Worm (Caenorhabditis elegans) whole organism, midembryonic: Measurements from ENCODE around the gene F39G3.2.

ENCODE experiments used
- T22C8.4 ChIP-seq: fragments of 200-800 bp; sonication (Bioruptor generic); IDR thresholded peaks from 2 replicates; pipeline ENCODE4 v1.3.6; 2022; ENCODE audit warnings: missing genetic modification characterization, missing compliant biosample characterization
- cog-1 ChIP-seq: sonication (generic microtip); optimal IDR thresholded peaks from 2 replicates; lab custom pipeline; 2016; ENCODE audit warnings: missing genetic modification characterization, missing compliant biosample characterization
- flt-1 ChIP-seq: fragments of 200-800 bp; sonication (Bioruptor generic); IDR thresholded peaks from 2 replicates; pipeline ENCODE4 v1.3.6; 2022; ENCODE audit warnings: missing genetic modification characterization, missing compliant biosample characterization
- klf-2 ChIP-seq: fragments of 200-800 bp; sonication (Bioruptor generic); conservative IDR thresholded peaks from 2 replicates; pipeline ENCODE4 v1.3.6; 2022; ENCODE audit warnings: missing genetic modification reagents, missing genetic modification characterization, missing compliant biosample characterization
- med-1 ChIP-seq: sonication (generic microtip); optimal IDR thresholded peaks from 2 replicates; lab custom pipeline; 2017; ENCODE audit warnings: missing genetic modification characterization, mild to moderate bottlenecking, missing compliant biosample characterization, antibody characterized with exemption, missing genetic modification reagents; ENCODE audit not compliant: insufficient read depth
- ref-1 ChIP-seq: fragments of 200-800 bp; sonication (Bioruptor generic); conservative IDR thresholded peaks from 2 replicates; pipeline ENCODE4 v1.3.6; 2022; ENCODE audit warnings: missing genetic modification reagents, missing genetic modification characterization, missing compliant biosample characterization
- tab-1 ChIP-seq: fragments of 200-800 bp; sonication (Bioruptor generic); IDR thresholded peaks from 2 replicates; pipeline ENCODE4 v1.3.6; 2022; ENCODE audit warnings: missing genetic modification characterization, missing compliant biosample characterization
- ztf-23 ChIP-seq: fragments of 200-800 bp; sonication (Bioruptor generic); IDR thresholded peaks from 2 replicates; pipeline ENCODE4 v1.3.6; 2022; ENCODE audit warnings: missing genetic modification reagents, missing genetic modification characterization, missing compliant biosample characterization
- ztf-29 ChIP-seq: fragments of 200-800 bp; sonication (Bioruptor generic); IDR thresholded peaks from 2 replicates; pipeline ENCODE4 v1.3.6; 2022; ENCODE audit warnings: missing genetic modification reagents, missing genetic modification characterization, missing compliant biosample characterization

The F39G3.2 gene

DNA sequence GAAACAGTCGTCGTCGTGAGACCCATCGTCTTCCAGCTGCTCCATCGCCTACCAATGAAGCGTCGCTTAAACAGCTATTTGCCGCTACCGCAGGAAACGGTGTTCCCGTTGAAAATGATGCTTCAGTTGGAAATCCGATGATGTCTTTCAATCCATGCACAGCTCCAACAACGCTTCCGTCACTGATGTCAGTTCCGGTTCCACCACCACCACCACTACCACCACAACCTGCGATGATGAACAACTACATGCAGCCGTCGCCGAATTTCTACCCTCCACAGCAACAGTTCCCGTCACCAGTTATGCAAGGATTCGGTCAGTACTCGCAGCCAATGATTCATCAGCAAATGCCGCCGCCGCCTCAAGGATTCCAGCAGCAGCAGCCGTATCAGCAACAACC, 3.7 kb upstream of the F39G3.2 start:
- TF ChIP-seq T22C8.4 (GFP tag; lab: Robert Waterston, UW): no peak
- TF ChIP-seq ztf-29: no peak
- TF ChIP-seq tab-1 (GFP tag; lab: Robert Waterston, UW): no peak
- TF ChIP-seq klf-2 (GFP tag; lab: Robert Waterston, UW): no peak
- no peak for TF ChIP-seq cog-1 (tag; lab: Kevin White, UChicago)
- TF ChIP-seq ztf-23 (GFP tag; lab: Robert Waterston, UW): no peak
- no peak for TF ChIP-seq flt-1 (GFP tag; lab: Robert Waterston, UW)
- no peak for TF ChIP-seq med-1 (GFP tag; lab: Kevin White, UChicago)
- no peak for TF ChIP-seq ref-1 (GFP tag; lab: Robert Waterston, UW)

DNA sequence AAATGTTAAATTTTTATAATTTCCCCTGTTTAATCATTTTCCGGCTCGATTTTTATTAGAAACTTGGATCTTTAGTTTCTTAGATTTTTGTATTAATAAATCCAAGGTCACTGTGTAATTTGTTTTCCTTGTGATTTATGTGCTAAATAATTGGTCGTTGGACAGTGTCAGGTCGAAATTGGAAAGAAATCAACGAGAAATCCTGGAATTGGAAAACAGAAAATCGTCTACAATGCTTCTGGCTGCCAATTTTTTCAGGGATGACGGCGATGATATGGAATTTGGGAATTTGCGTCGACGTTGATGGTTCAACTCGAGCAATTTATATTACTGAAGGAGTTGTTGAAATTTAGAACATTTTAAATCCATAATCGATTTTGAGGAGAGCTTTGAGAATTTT, 3.0 kb upstream of the F39G3.2 start:
- TF ChIP-seq tab-1 (GFP tag; lab: Robert Waterston, UW) (no peak), ref-1 (GFP tag; lab: Robert Waterston, UW) (no peak), klf-2 (GFP tag; lab: Robert Waterston, UW) (no peak), ztf-23 (GFP tag; lab: Robert Waterston, UW) (no peak), flt-1 (GFP tag; lab: Robert Waterston, UW) (no peak), T22C8.4 (GFP tag; lab: Robert Waterston, UW) (no peak), med-1 (GFP tag; lab: Kevin White, UChicago) (no peak), ztf-29 (no peak)

DNA sequence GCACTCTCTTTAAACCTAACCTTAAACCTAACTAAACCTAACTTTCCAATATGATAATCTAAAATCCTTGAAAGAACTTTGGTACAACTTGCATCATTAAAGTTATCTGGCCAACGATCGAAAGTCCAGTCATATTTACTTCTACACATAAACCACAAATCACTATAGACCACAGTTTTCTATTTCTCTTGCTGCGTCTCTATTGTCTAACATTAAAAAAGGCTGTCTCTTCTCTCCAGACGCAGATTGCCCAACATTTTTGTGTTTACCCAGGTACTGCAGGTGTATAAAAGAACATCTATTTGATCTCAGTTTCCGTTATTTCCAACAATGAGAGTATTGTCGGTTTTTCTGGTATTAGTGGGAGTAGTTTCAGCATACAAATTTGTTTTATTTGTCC, 4.6 kb downstream of the F39G3.2 start, which contains the start of gene ugt-61:
Gene ugt-61 (plus strand): TSS at position 233 of the 400 bp plus-strand sequence.
- TF ChIP-seq klf-2 (GFP tag; lab: Robert Waterston, UW) (no peak), tab-1 (GFP tag; lab: Robert Waterston, UW) (no peak), flt-1 (GFP tag; lab: Robert Waterston, UW) (no peak), T22C8.4 (GFP tag; lab: Robert Waterston, UW) (no peak), cog-1 (tag; lab: Kevin White, UChicago) (no peak), med-1 (GFP tag; lab: Kevin White, UChicago) (no peak), ztf-23 (GFP tag; lab: Robert Waterston, UW) (no peak), ref-1 (GFP tag; lab: Robert Waterston, UW) (no peak), ztf-29 (no peak)

DNA sequence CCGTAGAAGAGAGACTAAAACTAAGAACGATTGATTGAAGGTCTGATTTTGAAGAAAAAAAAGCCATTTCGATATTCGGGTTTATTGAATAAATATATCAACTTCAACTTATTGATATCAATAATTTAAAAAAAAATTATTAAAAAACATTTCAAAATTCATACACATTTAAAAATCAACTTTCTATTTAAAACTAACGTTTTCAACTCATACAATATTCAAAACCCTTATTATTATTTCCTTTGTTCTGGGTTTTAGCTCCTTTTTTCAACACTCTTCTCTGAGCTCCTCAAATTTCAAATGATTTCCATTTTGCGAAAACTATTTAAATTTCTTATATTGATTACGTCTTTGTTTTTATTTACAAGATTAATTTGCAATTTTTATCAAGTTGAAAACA, 7.6 kb downstream of the F39G3.2 start, which contains the start of gene C18G1.7:
Gene C18G1.7 (plus strand): TSS at position 301 of the 400 bp plus-strand sequence.
- TF ChIP-seq ref-1 (GFP tag; lab: Robert Waterston, UW): no peak
- no peak for TF ChIP-seq med-1 (GFP tag; lab: Kevin White, UChicago)
- TF ChIP-seq T22C8.4 (GFP tag; lab: Robert Waterston, UW): no peak
- TF ChIP-seq flt-1 (GFP tag; lab: Robert Waterston, UW): no peak
- no peak for TF ChIP-seq ztf-23 (GFP tag; lab: Robert Waterston, UW)
- TF ChIP-seq ztf-29: no peak
- no peak for TF ChIP-seq cog-1 (tag; lab: Kevin White, UChicago)
- TF ChIP-seq klf-2 (GFP tag; lab: Robert Waterston, UW): no peak
- TF ChIP-seq tab-1 (GFP tag; lab: Robert Waterston, UW): no peak

DNA sequence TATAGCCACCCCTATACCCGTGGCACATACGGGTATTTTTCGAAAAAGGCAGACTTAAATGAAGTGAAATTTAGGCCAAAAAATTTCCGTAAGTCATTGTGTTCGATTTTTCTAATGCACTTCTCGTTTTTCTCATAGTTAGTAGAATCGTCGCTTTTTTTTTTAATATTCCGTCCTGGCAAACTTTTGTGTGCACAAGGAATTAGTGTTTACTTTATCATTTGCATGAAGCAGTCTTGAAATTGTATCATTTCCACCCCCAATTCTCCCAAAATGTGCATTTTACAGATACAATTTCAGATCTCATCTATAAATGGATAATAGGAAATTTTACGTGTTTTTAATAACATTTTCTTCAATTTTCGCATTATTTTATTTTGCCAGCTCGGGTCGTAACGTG, 12.7 kb downstream of the F39G3.2 start, which contains the start of gene C18G1.6:
Gene C18G1.6 (plus strand): TSS at position 301 of the 400 bp plus-strand sequence.
- TF ChIP-seq tab-1 (GFP tag; lab: Robert Waterston, UW) (no peak), ztf-29 (no peak)

ce11 chrV:4754123-4754522, 16.5 kb downstream of the F39G3.2 start, which contains the start of gene hil-4:
TSS of gene hil-4 (plus strand) at chrV:4754313.
- TF ChIP-seq T22C8.4 (GFP tag; lab: Robert Waterston, UW) (no peak), ztf-29 (no peak), ztf-23 (GFP tag; lab: Robert Waterston, UW) (no peak), flt-1 (GFP tag; lab: Robert Waterston, UW) (no peak)

DNA sequence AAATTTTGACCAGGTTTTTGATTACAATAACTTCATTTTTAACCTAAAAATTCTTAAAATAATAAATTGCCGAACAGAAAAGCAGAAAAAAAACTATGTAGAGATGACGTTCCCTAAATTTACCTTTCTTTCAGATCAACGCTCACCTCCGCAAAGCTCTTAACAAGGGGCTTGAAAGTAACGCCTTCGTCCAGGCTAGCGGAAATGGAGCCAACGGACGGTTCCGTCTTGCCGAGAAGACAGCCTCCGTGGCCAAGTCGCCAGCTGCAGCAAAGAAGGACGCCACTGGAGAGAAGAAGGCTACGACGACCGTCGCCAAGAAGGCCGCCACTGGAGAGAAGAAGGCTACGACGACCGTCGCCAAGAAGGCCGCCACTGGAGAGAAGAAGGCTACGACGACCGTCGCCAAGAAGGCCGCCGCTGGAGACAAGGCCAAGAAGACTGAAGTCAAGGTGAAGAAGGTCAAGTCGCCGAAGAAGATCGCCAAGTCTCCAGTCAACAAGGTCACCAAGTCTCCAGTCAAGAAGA, 17.1 kb downstream of the F39G3.2 start:
- TF ChIP-seq tab-1 (GFP tag; lab: Robert Waterston, UW) (no peak), cog-1 (tag; lab: Kevin White, UChicago) (no peak), flt-1 (GFP tag; lab: Robert Waterston, UW) (no peak), ref-1 (GFP tag; lab: Robert Waterston, UW) (no peak), ztf-29 (no peak)

DNA sequence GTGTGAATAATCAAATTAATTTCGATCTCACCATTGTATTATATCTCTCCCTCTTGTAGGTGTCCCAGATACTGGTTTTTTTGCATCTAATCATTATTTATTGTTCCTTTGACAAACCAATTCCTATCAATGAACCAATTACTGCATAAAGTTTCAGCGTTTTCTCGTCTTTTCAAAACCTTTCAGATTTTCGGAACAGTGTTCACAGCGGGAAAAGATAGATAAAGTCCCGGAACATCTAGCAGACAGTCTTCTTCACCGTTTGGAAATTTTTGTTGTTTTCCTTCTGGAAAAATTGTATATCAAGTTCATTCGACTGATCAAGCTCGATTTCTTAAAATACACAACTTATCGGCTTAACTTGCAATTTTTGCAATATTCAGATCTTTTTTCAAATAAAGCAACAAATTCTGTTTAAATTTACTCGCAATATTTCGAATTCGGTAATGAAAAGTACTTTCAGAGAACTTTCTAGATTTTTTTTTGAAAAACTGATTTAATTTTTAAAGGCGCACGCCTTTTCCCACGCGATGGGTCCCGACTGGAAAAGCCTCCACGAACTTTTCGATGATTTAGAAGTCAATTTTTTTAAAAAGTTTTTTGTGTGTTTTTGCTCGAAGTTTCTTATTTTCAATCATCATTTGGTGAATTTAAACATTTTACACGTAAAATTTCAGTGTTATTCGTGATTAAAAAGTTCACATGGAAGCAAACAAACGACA, 17.8 kb downstream of the F39G3.2 start, which contains the start of gene pgl-3:
Gene pgl-3 (plus strand): TSS at position 672 of the 722 bp plus-strand sequence.
- TF ChIP-seq med-1 (GFP tag; lab: Kevin White, UChicago) (no peak), ref-1 (GFP tag; lab: Robert Waterston, UW) (no peak), flt-1 (GFP tag; lab: Robert Waterston, UW) (no peak), T22C8.4 (GFP tag; lab: Robert Waterston, UW) (no peak), klf-2 (GFP tag; lab: Robert Waterston, UW) (no peak)

DNA sequence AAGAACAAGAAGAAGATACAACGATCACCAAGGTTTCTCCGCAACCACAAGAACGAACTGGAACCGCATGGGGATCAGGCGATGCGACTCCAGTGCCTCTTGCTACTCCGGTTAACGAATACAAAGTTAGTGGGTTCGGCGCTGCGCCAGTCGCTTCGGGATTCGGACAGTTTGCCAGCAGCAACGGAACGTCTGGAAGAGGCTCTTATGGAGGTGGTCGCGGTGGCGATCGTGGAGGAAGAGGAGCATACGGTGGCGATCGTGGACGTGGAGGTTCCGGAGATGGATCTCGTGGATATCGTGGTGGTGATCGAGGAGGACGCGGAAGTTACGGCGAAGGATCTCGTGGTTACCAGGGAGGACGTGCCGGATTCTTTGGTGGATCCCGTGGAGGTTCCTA, 20.4 kb downstream of the F39G3.2 start:
- TF ChIP-seq flt-1 (GFP tag; lab: Robert Waterston, UW) (no peak), cog-1 (tag; lab: Kevin White, UChicago) (no peak), ztf-23 (GFP tag; lab: Robert Waterston, UW) (no peak), ref-1 (GFP tag; lab: Robert Waterston, UW) (no peak), tab-1 (GFP tag; lab: Robert Waterston, UW) (no peak), klf-2 (GFP tag; lab: Robert Waterston, UW) (no peak), ztf-29 (no peak), med-1 (GFP tag; lab: Kevin White, UChicago) (no peak), T22C8.4 (GFP tag; lab: Robert Waterston, UW) (no peak)
